In the genomic region with DNA sequence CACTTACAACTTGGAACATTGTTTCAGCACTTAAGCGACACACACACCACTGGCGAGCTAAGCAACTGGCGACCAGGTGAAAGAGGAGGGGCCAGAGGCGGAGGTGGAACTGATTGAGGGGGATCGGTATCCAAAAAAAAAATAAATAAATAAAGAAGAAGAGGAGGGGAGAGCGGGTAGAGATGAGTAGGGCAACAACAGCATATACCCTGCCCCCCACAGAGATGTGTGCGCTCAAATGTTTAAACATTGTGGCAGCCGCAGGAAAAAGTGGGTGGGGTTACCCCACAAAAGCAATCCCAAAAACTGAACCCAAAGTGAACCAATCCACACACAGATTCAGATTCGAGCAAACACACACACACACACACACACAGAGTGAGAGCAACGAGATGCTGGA, we compare ENCODE assay signal across 1 fruit fly cellular context.
TF ChIP-seq lines count a peak whose summit lies in the region.

No protein-coding gene starts in this region.

TF ChIP-seq in whole organism, embryonic, 481 proteins besides CTCF, POLR2A, EP300 and RAD21 (continued from another document):
- TF ChIP-seq CG8924 (tag; optimal IDR thresholded peaks at IDR 0.05; lab: Kevin White, UChicago) (peak; percentile 19), CG3407 (GFP tag; optimal IDR thresholded peaks at IDR 0.05; lab: Kevin White, UChicago) (no peak), ttk (GFP tag; IDR thresholded peaks at IDR 0.05; lab: Robert Waterston, UW) (no peak), chm (GFP tag; IDR thresholded peaks at IDR 0.05; lab: Robert Waterston, UW) (peak; percentile 84), CG18619 (GFP tag; optimal IDR thresholded peaks at IDR 0.05; lab: Kevin White, UChicago) (no peak), hkb (optimal IDR thresholded peaks at IDR 0.05; lab: Kevin White, UChicago) (no peak), hkb (GFP tag; IDR thresholded peaks at IDR 0.05; lab: Robert Waterston, UW) (no peak), dpn (GFP tag; optimal IDR thresholded peaks at IDR 0.05; lab: Kevin White, UChicago) (no peak), CG7372 (GFP tag; IDR thresholded peaks at IDR 0.05; lab: Robert Waterston, UW) (no peak), BEAF-32 (GFP tag; optimal IDR thresholded peaks at IDR 0.05; lab: Kevin White, UChicago) (no peak), CG17186 (GFP tag; optimal IDR thresholded peaks at IDR 0.05; lab: Kevin White, UChicago) (no peak), chif (GFP tag; optimal IDR thresholded peaks at IDR 0.05; lab: Kevin White, UChicago) (peak in 1 of 2 experiments; percentile 11), Xrp1 (GFP tag; IDR thresholded peaks at IDR 0.05; lab: Robert Waterston, UW) (peak; percentile 31; the same call in 1 of the 2 replicates), Ets65A (GFP tag; lab: Kevin White, UChicago) (no peak), psq (GFP tag; optimal IDR thresholded peaks at IDR 0.05; lab: Kevin White, UChicago) (no peak), gfzf (GFP tag; optimal IDR thresholded peaks at IDR 0.05; lab: Kevin White, UChicago) (no peak), H2.0 (GFP tag; IDR thresholded peaks at IDR 0.05; lab: Robert Waterston, UW) (0 out of 2 replicates have a peak, but pooled peaks have one; percentile 8), CG6791 (GFP tag; IDR thresholded peaks at IDR 0.05; lab: Robert Waterston, UW; ENCODE audit: partially characterized antibody) (no peak), Rx (GFP tag; IDR thresholded peaks at IDR 0.05; lab: Robert Waterston, UW) (0 out of 2 replicates have a peak, but pooled peaks have one; percentile 10), sqz (GFP tag; optimal IDR thresholded peaks at IDR 0.05; lab: Kevin White, UChicago) (peak; percentile 65), Myb (GFP tag; optimal IDR thresholded peaks at IDR 0.05; lab: Kevin White, UChicago) (no peak), cwo (GFP tag; optimal IDR thresholded peaks at IDR 0.05; lab: Kevin White, UChicago) (no peak), CG10209 (GFP tag; optimal IDR thresholded peaks at IDR 0.05; lab: Kevin White, UChicago) (no peak), Abd-B (GFP tag; optimal IDR thresholded peaks at IDR 0.05; lab: Kevin White, UChicago) (no peak), Lpt (GFP tag; optimal IDR thresholded peaks at IDR 0.05; lab: Kevin White, UChicago) (no peak), CG42726 (GFP tag; IDR thresholded peaks at IDR 0.05; lab: Robert Waterston, UW; ENCODE audit: partially characterized antibody) (no peak), Opbp (GFP tag; IDR thresholded peaks at IDR 0.05; lab: Robert Waterston, UW; ENCODE audit: partially characterized antibody) (no peak), CG34376 (GFP tag; optimal IDR thresholded peaks at IDR 0.05; lab: Kevin White, UChicago) (no peak), CG13123 (GFP tag; optimal IDR thresholded peaks at IDR 0.05; lab: Kevin White, UChicago) (no peak), Nf-YB (GFP tag; optimal IDR thresholded peaks at IDR 0.05; lab: Kevin White, UChicago) (peak; percentile 1), HLH54F (GFP tag; optimal IDR thresholded peaks at IDR 0.05; lab: Kevin White, UChicago) (no peak), Dbx (GFP tag; IDR thresholded peaks at IDR 0.05; lab: Robert Waterston, UW) (no peak), CG11093 (GFP tag; IDR thresholded peaks at IDR 0.05; lab: Robert Waterston, UW) (no peak), stwl (tag; optimal IDR thresholded peaks at IDR 0.05; lab: Kevin White, UChicago) (no peak), sob (GFP tag; IDR thresholded peaks at IDR 0.05; lab: Robert Waterston, UW) (no peak), grn (GFP tag; optimal IDR thresholded peaks at IDR 0.05; lab: Kevin White, UChicago) (no peak), CG15514 (GFP tag; optimal IDR thresholded peaks at IDR 0.05; lab: Kevin White, UChicago) (no peak), CG2199 (GFP tag; IDR thresholded peaks at IDR 0.05; lab: Robert Waterston, UW) (0 out of 3 replicates have a peak, but pooled peaks have one; percentile 37), unpg (GFP tag; optimal IDR thresholded peaks at IDR 0.05; lab: Kevin White, UChicago) (no peak), CG17385 (GFP tag; optimal IDR thresholded peaks at IDR 0.05; lab: Kevin White, UChicago) (no peak), mirr (GFP tag; optimal IDR thresholded peaks at IDR 0.05; lab: Kevin White, UChicago) (no peak), usp (GFP tag; optimal IDR thresholded peaks at IDR 0.05; lab: Kevin White, UChicago) (no peak), run (tag; optimal IDR thresholded peaks at IDR 0.05; lab: Kevin White, UChicago) (no peak), CoRest (tag; optimal IDR thresholded peaks at IDR 0.05; lab: Kevin White, UChicago) (no peak), NFAT (GFP tag; IDR thresholded peaks at IDR 0.05; lab: Robert Waterston, UW) (no peak), CG33213 (GFP tag; optimal IDR thresholded peaks at IDR 0.05; lab: Kevin White, UChicago) (no peak), Stat92E (GFP tag; optimal IDR thresholded peaks at IDR 0.05; lab: Kevin White, UChicago) (no peak), CG2875 (GFP tag; optimal IDR thresholded peaks at IDR 0.05; lab: Kevin White, UChicago) (no peak), CG18476 (GFP tag; optimal IDR thresholded peaks at IDR 0.05; lab: Kevin White, UChicago) (no peak), Six4 (GFP tag; optimal IDR thresholded peaks at IDR 0.05; lab: Kevin White, UChicago) (no peak), amos (GFP tag; IDR thresholded peaks at IDR 0.05; lab: Robert Waterston, UW; ENCODE audit: partially characterized antibody) (no peak), bcd (GFP tag; optimal IDR thresholded peaks at IDR 0.05; lab: Kevin White, UChicago) (no peak), dmrt11E (tag; optimal IDR thresholded peaks at IDR 0.05; lab: Kevin White, UChicago) (no peak), CG11085 (GFP tag; IDR thresholded peaks at IDR 0.05; lab: Robert Waterston, UW) (no peak), CG6854 (GFP tag; optimal IDR thresholded peaks at IDR 0.05; lab: Kevin White, UChicago) (no peak), ERR (GFP tag; optimal IDR thresholded peaks at IDR 0.05; lab: Kevin White, UChicago) (no peak), az2 (GFP tag; optimal IDR thresholded peaks at IDR 0.05; lab: Kevin White, UChicago) (no peak), CG6683 (GFP tag; optimal IDR thresholded peaks at IDR 0.05; lab: Kevin White, UChicago) (no peak), CG13775 (GFP tag; optimal IDR thresholded peaks at IDR 0.05; lab: Kevin White, UChicago) (no peak), CG8089 (GFP tag; optimal IDR thresholded peaks at IDR 0.05; lab: Kevin White, UChicago) (no peak), HLH3B (GFP tag; IDR thresholded peaks at IDR 0.05; lab: Robert Waterston, UW) (0 out of 2 replicates have a peak, but pooled peaks have one; percentile 6), pzg (GFP tag; optimal IDR thresholded peaks at IDR 0.05; lab: Kevin White, UChicago) (no peak), emc (GFP tag; optimal IDR thresholded peaks at IDR 0.05; lab: Kevin White, UChicago) (no peak), zfh1 (GFP tag; IDR thresholded peaks at IDR 0.05; lab: Robert Waterston, UW) (0 out of 3 replicates have a peak, but pooled peaks have one; percentile 43), CG5953 (GFP tag; IDR thresholded peaks at IDR 0.05; lab: Robert Waterston, UW) (no peak), Rfx (GFP tag; IDR thresholded peaks at IDR 0.05; lab: Robert Waterston, UW) (no peak), CG31388 (GFP tag; optimal IDR thresholded peaks at IDR 0.05; lab: Kevin White, UChicago) (no peak), vvl (GFP tag; IDR thresholded peaks at IDR 0.05; lab: Robert Waterston, UW) (0 out of 2 replicates have a peak, but pooled peaks have one; percentile 30), dm (GFP tag; optimal IDR thresholded peaks at IDR 0.05; lab: Kevin White, UChicago) (no peak), CG14860 (GFP tag; IDR thresholded peaks at IDR 0.05; lab: Robert Waterston, UW; ENCODE audit: partially characterized antibody) (no peak), sisA (GFP tag; IDR thresholded peaks at IDR 0.05; lab: Robert Waterston, UW) (0 out of 2 replicates have a peak, but pooled peaks have one; percentile 31), ems (GFP tag; optimal IDR thresholded peaks at IDR 0.05; lab: Kevin White, UChicago) (no peak), peb (GFP tag; IDR thresholded peaks at IDR 0.05; lab: Robert Waterston, UW) (no peak), CG4617 (GFP tag; optimal IDR thresholded peaks at IDR 0.05; lab: Kevin White, UChicago; ENCODE audit: borderline replicate concordance) (no peak), Ets97D (GFP tag; optimal IDR thresholded peaks at IDR 0.05; lab: Kevin White, UChicago) (no peak), tx (GFP tag; optimal IDR thresholded peaks at IDR 0.05; lab: Kevin White, UChicago) (no peak), CG4360 (GFP tag; IDR thresholded peaks at IDR 0.05; lab: Robert Waterston, UW) (no peak), E2f2 (GFP tag; IDR thresholded peaks at IDR 0.05; lab: Robert Waterston, UW) (no peak), chinmo (GFP tag; IDR thresholded peaks at IDR 0.05; lab: Robert Waterston, UW; ENCODE audit: partially characterized antibody) (no peak), CHES-1-like (GFP tag; optimal IDR thresholded peaks at IDR 0.05; lab: Kevin White, UChicago) (no peak), CG5245 (GFP tag; optimal IDR thresholded peaks at IDR 0.05; lab: Kevin White, UChicago) (no peak), ci (GFP tag; IDR thresholded peaks at IDR 0.05; lab: Robert Waterston, UW) (peak; percentile 62; the same call in 1 of the 3 replicates), CG10654 (GFP tag; optimal IDR thresholded peaks at IDR 0.05; lab: Kevin White, UChicago) (no peak), cg (GFP tag; optimal IDR thresholded peaks at IDR 0.05; lab: Kevin White, UChicago) (peak; percentile 39), dimm (GFP tag; IDR thresholded peaks at IDR 0.05; lab: Robert Waterston, UW) (no peak), CG9609 (GFP tag; optimal IDR thresholded peaks at IDR 0.05; lab: Kevin White, UChicago) (no peak), CG12744 (GFP tag; optimal IDR thresholded peaks at IDR 0.05; lab: Kevin White, UChicago) (no peak), fu2 (GFP tag; optimal IDR thresholded peaks at IDR 0.05; lab: Kevin White, UChicago) (no peak), Drgx (GFP tag; IDR thresholded peaks at IDR 0.05; lab: Robert Waterston, UW) (0 out of 2 replicates have a peak, but pooled peaks have one; percentile 44), Aef1 (GFP tag; IDR thresholded peaks at IDR 0.05; lab: Robert Waterston, UW) (no peak), gro (GFP tag; optimal IDR thresholded peaks at IDR 0.05; lab: Kevin White, UChicago) (no peak), sens (GFP tag; lab: Kevin White, UChicago) (peak; percentile 68), CG16813 (GFP tag; IDR thresholded peaks at IDR 0.05; lab: Robert Waterston, UW; ENCODE audit: partially characterized antibody) (no peak), seq (GFP tag; IDR thresholded peaks at IDR 0.05; lab: Robert Waterston, UW) (no peak), pita (GFP tag; optimal IDR thresholded peaks at IDR 0.05; lab: Kevin White, UChicago) (no peak), ara (GFP tag; IDR thresholded peaks at IDR 0.05; lab: Robert Waterston, UW) (no peak), Chrac-16 (GFP tag; optimal IDR thresholded peaks at IDR 0.05; lab: Kevin White, UChicago) (no peak), ranshi (GFP tag; IDR thresholded peaks at IDR 0.05; lab: Robert Waterston, UW) (no peak), wek (GFP tag; optimal IDR thresholded peaks at IDR 0.05; lab: Kevin White, UChicago) (no peak), HmgZ (tag; optimal IDR thresholded peaks at IDR 0.05; lab: Kevin White, UChicago) (no peak), bbx (GFP tag; IDR thresholded peaks at IDR 0.05; lab: Robert Waterston, UW; ENCODE audit: partially characterized antibody) (no peak), CkIIα-i1 (GFP tag; IDR thresholded peaks at IDR 0.05; lab: Robert Waterston, UW) (no peak), so (GFP tag; IDR thresholded peaks at IDR 0.05; lab: Robert Waterston, UW) (0 out of 3 replicates have a peak, but pooled peaks have one; percentile 36), CG11247 (GFP tag; IDR thresholded peaks at IDR 0.05; lab: Robert Waterston, UW) (no peak), Oaz (GFP tag; IDR thresholded peaks at IDR 0.05; lab: Robert Waterston, UW) (no peak), crc (GFP tag; optimal IDR thresholded peaks at IDR 0.05; lab: Kevin White, UChicago) (no peak), crol (GFP tag; IDR thresholded peaks at IDR 0.05; lab: Robert Waterston, UW) (peak; percentile 81), da (GFP tag; optimal IDR thresholded peaks at IDR 0.05; lab: Kevin White, UChicago) (no peak), ken (GFP tag; IDR thresholded peaks at IDR 0.05; lab: Robert Waterston, UW) (0 out of 3 replicates have a peak, but pooled peaks have one; percentile 44), Ptx1 (GFP tag; IDR thresholded peaks at IDR 0.05; lab: Robert Waterston, UW) (no peak), cad (GFP tag; optimal IDR thresholded peaks at IDR 0.05; lab: Kevin White, UChicago) (no peak)
TF ChIP-seq in whole organism, embryonic: peak in this region for 30.
